Fruit fly (Drosophila melanogaster): ENCODE data around the gene CG17475.

dm6 chr3R:17178140-17178539, 47.9 kb upstream of the CG17475 start:
- TF ChIP-seq CG8478 (optimal IDR thresholded peaks at IDR 0.05): no peak
- no peak for TF ChIP-seq CTCF (optimal IDR thresholded peaks at IDR 0.05)
